Fruit fly (Drosophila melanogaster) whole organism: ENCODE measurements around the gene CG42852.

ENCODE experiments used
- CG8478 ChIP-seq: fragments of >200 bp; optimal IDR thresholded peaks from 2 replicates; lab custom pipeline; 2018; ENCODE audit warnings: inconsistent platforms
- Dll ChIP-seq: fragments of >200 bp; optimal IDR thresholded peaks from 2 replicates; lab custom pipeline; 2017
- pan ChIP-seq: fragments of >200 bp; optimal IDR thresholded peaks from 2 replicates; lab custom pipeline; 2017
- psq ChIP-seq: fragments of >200 bp; optimal IDR thresholded peaks from 2 replicates; lab custom pipeline; 2017

DNA sequence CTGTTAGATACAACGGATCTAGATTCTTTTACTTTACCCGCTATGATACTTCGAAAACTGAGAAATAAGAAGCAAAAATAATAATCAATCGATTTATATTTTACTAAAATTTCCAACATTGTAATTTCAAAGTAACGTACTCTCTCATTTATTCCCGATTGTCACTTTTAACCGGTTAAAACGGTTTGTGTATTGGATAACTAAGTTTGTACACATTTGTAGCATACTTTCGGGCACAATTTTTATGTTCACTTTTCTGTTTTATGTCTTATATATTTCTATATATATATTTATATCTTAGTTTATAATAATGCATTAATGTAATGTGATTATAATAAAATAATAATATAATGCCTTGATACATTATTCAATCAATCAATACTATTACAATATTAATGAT is 13.6 kb upstream of the CG42852 start:
- TF ChIP-seq pan (lab: Kevin White, UChicago) (no peak), psq (lab: Kevin White, UChicago) (no peak), Dll (lab: Kevin White, UChicago) (no peak), CG8478 (lab: Kevin White, UChicago) (no peak)
